Fruit fly (Drosophila melanogaster) whole organism, embryonic: ENCODE results near the gene Cdc5.

Source experiments
- BEAF-32 ChIP-seq: fragments of 200-800 bp; sonication (Bioruptor generic); optimal IDR thresholded peaks from 3 replicates; lab custom pipeline; 2017; ENCODE audit warnings: missing biosample characterization, missing genetic modification characterization, mild to moderate bottlenecking, moderate library complexity, missing genetic modification reagents
- CG1024 ChIP-seq: fragments of 200-800 bp; sonication (Bioruptor generic); IDR thresholded peaks from 2 replicates; pipeline ENCODE4 v1.3.6; 2022; ENCODE audit warnings: missing biosample characterization, missing genetic modification characterization
- CG11398 ChIP-seq: fragments of 200-800 bp; sonication (Bioruptor generic); optimal IDR thresholded peaks from 2 replicates; lab custom pipeline; 2016; ENCODE audit warnings: missing biosample characterization, missing genetic modification characterization
- CG12299 ChIP-seq: fragments of 200-800 bp; sonication (Bioruptor generic); optimal IDR thresholded peaks from 2 replicates; lab custom pipeline; 2018; ENCODE audit warnings: missing biosample characterization, mild to moderate bottlenecking, missing genetic modification characterization
- CG12391 ChIP-seq: fragments of 200-800 bp; sonication (Bioruptor generic); optimal IDR thresholded peaks from 3 replicates; lab custom pipeline; 2018; ENCODE audit warnings: missing biosample characterization, mild to moderate bottlenecking, missing genetic modification characterization, moderate library complexity
- CG12942 ChIP-seq: fragments of 200-800 bp; sonication (Bioruptor generic); optimal IDR thresholded peaks from 3 replicates; lab custom pipeline; 2016; ENCODE audit warnings: missing biosample characterization, missing genetic modification characterization
- CG14014 ChIP-seq: fragments of 200-800 bp; sonication (Bioruptor generic); IDR thresholded peaks from 2 replicates; pipeline ENCODE4 v1.3.6; 2022; ENCODE audit warnings: missing biosample characterization, missing genetic modification characterization
- CG15011 ChIP-seq: fragments of 200-800 bp; sonication (Bioruptor generic); optimal IDR thresholded peaks from 3 replicates; lab custom pipeline; 2018; ENCODE audit warnings: missing biosample characterization, mild to moderate bottlenecking, missing genetic modification characterization
- CG15696 ChIP-seq: fragments of 200-800 bp; sonication (Bioruptor generic); optimal IDR thresholded peaks from 2 replicates; lab custom pipeline; 2019; ENCODE audit warnings: missing biosample characterization, mild to moderate bottlenecking, missing genetic modification characterization, moderate library complexity
- CG18764 ChIP-seq: fragments of 200-800 bp; sonication (Bioruptor generic); optimal IDR thresholded peaks from 3 replicates; lab custom pipeline; 2016; ENCODE audit warnings: missing biosample characterization, missing genetic modification characterization
- CG2120 ChIP-seq: fragments of 200-800 bp; sonication (Bioruptor generic); optimal IDR thresholded peaks from 3 replicates; lab custom pipeline; 2016; ENCODE audit warnings: missing biosample characterization, missing genetic modification characterization
- CG2199 ChIP-seq: fragments of 200-800 bp; sonication (Bioruptor generic); IDR thresholded peaks from 3 replicates; pipeline ENCODE4 v1.3.6; 2022; ENCODE audit warnings: missing biosample characterization, missing genetic modification characterization
- CG34422 ChIP-seq: fragments of 200-800 bp; sonication (Bioruptor generic); IDR thresholded peaks from 3 replicates; pipeline ENCODE4 v1.3.6; 2022; ENCODE audit warnings: missing biosample characterization, missing genetic modification characterization
- CG3726 ChIP-seq: fragments of 200-800 bp; sonication (Bioruptor generic); IDR thresholded peaks from 3 replicates; pipeline ENCODE4, ENCODE4 v1.3.6; 2022; ENCODE audit warnings: missing biosample characterization, missing genetic modification characterization
- CG4360 ChIP-seq: fragments of 200-800 bp; sonication (Bioruptor generic); IDR thresholded peaks from 2 replicates; pipeline ENCODE4 v1.3.6; 2022; ENCODE audit warnings: missing biosample characterization, missing genetic modification characterization
- CG4424 ChIP-seq: fragments of 200-800 bp; sonication (Bioruptor generic); optimal IDR thresholded peaks from 3 replicates; lab custom pipeline; 2016; ENCODE audit warnings: missing biosample characterization, missing genetic modification characterization
- CG4820 ChIP-seq: fragments of 200-800 bp; sonication (Bioruptor generic); optimal IDR thresholded peaks from 3 replicates; lab custom pipeline; 2016; ENCODE audit warnings: missing biosample characterization, missing genetic modification characterization
- CG7987 ChIP-seq: fragments of 200-800 bp; sonication (Bioruptor generic); optimal IDR thresholded peaks from 2 replicates; lab custom pipeline; 2018; ENCODE audit warnings: missing biosample characterization, mild to moderate bottlenecking, missing genetic modification characterization, moderate library complexity
- Doc2 ChIP-seq: fragments of 200-800 bp; sonication (Bioruptor generic); IDR thresholded peaks from 2 replicates; pipeline ENCODE4 v1.3.6; 2022; ENCODE audit warnings: missing biosample characterization, missing genetic modification characterization
- Ets97D ChIP-seq: fragments of 200-800 bp; sonication (Bioruptor generic); optimal IDR thresholded peaks from 3 replicates; lab custom pipeline; 2016; ENCODE audit warnings: missing biosample characterization, missing genetic modification characterization
- Hand ChIP-seq: fragments of 200-800 bp; sonication (Bioruptor generic); optimal IDR thresholded peaks from 2 replicates; lab custom pipeline; 2017; ENCODE audit warnings: mild to moderate bottlenecking, missing biosample characterization, missing genetic modification reagents, missing genetic modification characterization
- Hmr ChIP-seq: fragments of 200-800 bp; sonication (Bioruptor generic); optimal IDR thresholded peaks from 3 replicates; lab custom pipeline; 2017; ENCODE audit warnings: mild to moderate bottlenecking, missing biosample characterization, missing genetic modification reagents, missing genetic modification characterization
- Oaz ChIP-seq: fragments of 200-800 bp; sonication (Bioruptor generic); IDR thresholded peaks from 2 replicates; pipeline ENCODE4 v1.3.6; 2022; ENCODE audit warnings: missing biosample characterization, missing genetic modification characterization
- Ssrp ChIP-seq: fragments of 200-800 bp; sonication (Bioruptor generic); optimal IDR thresholded peaks from 2 replicates; lab custom pipeline; 2018; ENCODE audit warnings: missing biosample characterization, mild to moderate bottlenecking, missing genetic modification characterization, moderate library complexity
- amos ChIP-seq: fragments of 200-800 bp; sonication (Bioruptor generic); IDR thresholded peaks from 2 replicates; pipeline ENCODE4 v1.3.6; 2022; ENCODE audit warnings: missing biosample characterization, missing genetic modification characterization; ENCODE audit not compliant: partially characterized antibody
- aop ChIP-seq: fragments of 200-800 bp; sonication (Bioruptor generic); IDR thresholded peaks from 2 replicates; pipeline ENCODE4 v1.3.6; 2022; ENCODE audit warnings: missing biosample characterization, missing genetic modification characterization
- ase ChIP-seq: fragments of 200-800 bp; sonication (Bioruptor generic); IDR thresholded peaks from 3 replicates; pipeline ENCODE4 v1.3.6; 2022; ENCODE audit warnings: missing biosample characterization, missing genetic modification characterization
- bbx ChIP-seq: fragments of 200-800 bp; sonication (Bioruptor generic); IDR thresholded peaks from 2 replicates; pipeline ENCODE4 v1.3.6; 2022; ENCODE audit warnings: missing biosample characterization, missing genetic modification characterization; ENCODE audit not compliant: partially characterized antibody
- bcd ChIP-seq: fragments of 200-800 bp; sonication (Bioruptor generic); optimal IDR thresholded peaks from 2 replicates; lab custom pipeline; 2017; ENCODE audit warnings: missing biosample characterization, mild to moderate bottlenecking, missing genetic modification characterization
- br ChIP-seq: fragments of >200 bp; optimal IDR thresholded peaks from 2 replicates; lab custom pipeline; 2017
- cad ChIP-seq: fragments of >200 bp; optimal IDR thresholded peaks from 2 replicates; lab custom pipeline; 2017; ENCODE audit warnings: missing biosample characterization, missing genetic modification characterization
- croc ChIP-seq: fragments of 200-800 bp; sonication (Bioruptor generic); conservative IDR thresholded peaks from 3 replicates; pipeline ENCODE4 v1.3.6; 2022; ENCODE audit warnings: missing biosample characterization, missing genetic modification characterization
- dpn ChIP-seq, 2 experiments: fragments of 200-800 bp; sonication (Bioruptor generic); optimal IDR thresholded peaks; 3 replicates each; lab custom pipeline; 2016; ENCODE audit warnings: missing biosample characterization in 2 of 2, missing genetic modification characterization in 2 of 2
- ems ChIP-seq: fragments of 200-800 bp; sonication (Bioruptor generic); optimal IDR thresholded peaks from 3 replicates; lab custom pipeline; 2016; ENCODE audit warnings: missing biosample characterization, missing genetic modification characterization
- hb ChIP-seq: fragments of 200-800 bp; sonication (Bioruptor generic); IDR thresholded peaks from 3 replicates; pipeline ENCODE4 v1.3.6; 2022; ENCODE audit warnings: missing biosample characterization, missing genetic modification characterization; ENCODE audit not compliant: partially characterized antibody
- hkb ChIP-seq, 2 experiments: fragments of 200-800 bp in 1 of 2; fragments of >200 bp in 1 of 2; sonication (Bioruptor generic) in 1 of 2; IDR thresholded peaks in 1 of 2; optimal IDR thresholded peaks in 1 of 2; 2 replicates each; pipeline versions ENCODE4 v1.3.6 to Lab custom; 2017 to 2022; ENCODE audit warnings: missing biosample characterization in 1 of 2, missing genetic modification characterization in 1 of 2
- inv ChIP-seq: fragments of 200-800 bp; sonication (Bioruptor generic); IDR thresholded peaks from 2 replicates; pipeline ENCODE4 v1.3.6; 2022; ENCODE audit warnings: missing biosample characterization, missing genetic modification characterization; ENCODE audit not compliant: partially characterized antibody
- lbe ChIP-seq: fragments of 200-800 bp; sonication (Bioruptor generic); optimal IDR thresholded peaks from 2 replicates; lab custom pipeline; 2016; ENCODE audit warnings: missing biosample characterization, mild to moderate bottlenecking, missing genetic modification characterization
- lilli ChIP-seq: fragments of 200-800 bp; sonication (Bioruptor generic); optimal IDR thresholded peaks from 3 replicates; lab custom pipeline; 2016; ENCODE audit warnings: missing biosample characterization, missing genetic modification characterization
- lov ChIP-seq, 2 experiments: fragments of 200-800 bp in 1 of 2; fragments of >200 bp in 1 of 2; sonication (Bioruptor generic) in 1 of 2; IDR thresholded peaks in 1 of 2; optimal IDR thresholded peaks in 1 of 2; 2 replicates in 1 of 2; 3 replicates in 1 of 2; pipeline versions ENCODE4 v1.3.6 to Lab custom; 2017 to 2022; ENCODE audit warnings: missing biosample characterization in 1 of 2, missing genetic modification characterization in 1 of 2
- mld ChIP-seq: fragments of 200-800 bp; sonication (Bioruptor generic); IDR thresholded peaks from 3 replicates; pipeline ENCODE4 v1.3.6; 2022; ENCODE audit warnings: missing biosample characterization, missing genetic modification characterization; ENCODE audit not compliant: partially characterized antibody
- psq ChIP-seq: fragments of 200-800 bp; sonication (Bioruptor generic); optimal IDR thresholded peaks from 2 replicates; lab custom pipeline; 2017; ENCODE audit warnings: missing biosample characterization, missing genetic modification characterization
- sd ChIP-seq: fragments of 200-800 bp; sonication (Bioruptor generic); optimal IDR thresholded peaks from 3 replicates; lab custom pipeline; 2018; ENCODE audit warnings: missing biosample characterization, mild to moderate bottlenecking, missing genetic modification characterization, moderate library complexity
- tna ChIP-seq: fragments of 200-800 bp; sonication (Bioruptor generic); IDR thresholded peaks from 2 replicates; pipeline ENCODE4 v1.3.6; 2022; ENCODE audit warnings: missing biosample characterization, missing genetic modification characterization; ENCODE audit not compliant: partially characterized antibody
- toy ChIP-seq: fragments of 200-800 bp; sonication (Bioruptor generic); IDR thresholded peaks from 2 replicates; pipeline ENCODE4 v1.3.6; 2022; ENCODE audit warnings: missing biosample characterization, missing genetic modification characterization
- twi ChIP-seq: fragments of 200-800 bp; optimal IDR thresholded peaks from 2 replicates; lab custom pipeline; 2019; ENCODE audit warnings: missing biosample characterization, mild to moderate bottlenecking, missing genetic modification characterization, moderate library complexity
- vnd ChIP-seq: fragments of 200-800 bp; sonication (Bioruptor generic); IDR thresholded peaks from 3 replicates; pipeline ENCODE4 v1.3.6; 2022; ENCODE audit warnings: missing biosample characterization, missing genetic modification characterization; ENCODE audit not compliant: partially characterized antibody
- vvl ChIP-seq: fragments of 200-800 bp; sonication (Bioruptor generic); IDR thresholded peaks from 2 replicates; pipeline ENCODE4 v1.3.6; 2022; ENCODE audit warnings: missing biosample characterization, missing genetic modification characterization
- wdn ChIP-seq: fragments of 200-800 bp; sonication (Bioruptor generic); IDR thresholded peaks from 2 replicates; pipeline ENCODE4 v1.3.6; 2022; ENCODE audit warnings: missing biosample characterization, missing genetic modification characterization
- wek ChIP-seq: fragments of 200-800 bp; sonication (Bioruptor generic); optimal IDR thresholded peaks from 3 replicates; lab custom pipeline; 2018; ENCODE audit warnings: missing biosample characterization, mild to moderate bottlenecking, missing genetic modification characterization, moderate library complexity
- zf30C ChIP-seq: fragments of 200-800 bp; sonication (Bioruptor generic); optimal IDR thresholded peaks from 3 replicates; lab custom pipeline; 2018; ENCODE audit warnings: missing biosample characterization, mild to moderate bottlenecking, missing genetic modification characterization

The Cdc5 gene

DNA sequence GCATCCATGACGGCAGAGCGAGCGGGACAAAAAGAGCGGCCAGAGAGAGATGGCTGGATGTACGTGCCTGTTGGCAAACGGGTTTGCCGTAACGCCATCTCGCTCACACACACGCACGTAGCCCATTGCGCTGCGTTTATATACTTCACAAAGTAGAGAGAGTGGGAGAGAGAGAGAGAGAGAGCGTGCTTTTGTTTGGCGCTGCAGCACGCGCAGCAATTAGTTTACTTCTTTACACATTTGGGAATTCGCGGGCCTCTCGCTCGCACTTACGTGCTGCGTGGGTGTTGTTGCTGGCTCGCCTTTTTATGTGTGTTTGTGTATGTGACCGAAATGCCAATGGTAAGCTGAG, 16.9 kb upstream of the Cdc5 start (continued):
- TF ChIP-seq dpn (GFP tag; optimal IDR thresholded peaks at IDR 0.05; lab: Kevin White, UChicago) (no peak), br (lab: Kevin White, UChicago) (no peak), CG18764 (GFP tag; lab: Kevin White, UChicago) (no peak), CG1024 (no peak), tna (peak; percentile 63; the same call in 1 of the 2 replicates), psq (GFP tag; lab: Kevin White, UChicago) (no peak), CG11398 (no peak), CG14014 (no peak), CG15696 (tag; lab: Kevin White, UChicago) (no peak), CG4820 (GFP tag; lab: Kevin White, UChicago) (no peak), sd (peak; percentile 96), vvl (GFP tag; lab: Robert Waterston, UW) (peak; percentile 67), Ets97D (GFP tag; lab: Kevin White, UChicago) (no peak), CG4360 (GFP tag; lab: Robert Waterston, UW) (peak; percentile 78), inv (GFP tag; lab: Robert Waterston, UW) (no peak), toy (GFP tag; lab: Robert Waterston, UW) (no peak), Oaz (GFP tag; lab: Robert Waterston, UW) (no peak), CG2199 (GFP tag; lab: Robert Waterston, UW) (no peak), CG15011 (GFP tag; lab: Kevin White, UChicago) (no peak), bcd (GFP tag; lab: Kevin White, UChicago) (no peak), wdn (no peak), cad (GFP tag; lab: Kevin White, UChicago) (peak; percentile 52), hb (GFP tag; lab: Robert Waterston, UW) (0 out of 3 replicates have a peak, but pooled peaks have one; percentile 26), CG12299 (tag; lab: Kevin White, UChicago) (no peak), ase (GFP tag; lab: Robert Waterston, UW) (no peak), aop (GFP tag; lab: Robert Waterston, UW) (no peak), Hand (GFP tag; lab: Kevin White, UChicago) (no peak), CG34422 (GFP tag; lab: Robert Waterston, UW) (no peak), CG12942 (no peak), CG2120 (GFP tag; lab: Kevin White, UChicago) (no peak), bbx (GFP tag; lab: Robert Waterston, UW) (peak; percentile 60), Hmr (no peak), twi (no peak), amos (GFP tag; lab: Robert Waterston, UW) (peak; percentile 12; the same call in 1 of the 2 replicates), hkb (optimal IDR thresholded peaks at IDR 0.05; lab: Kevin White, UChicago) (peak; percentile 38), hkb (GFP tag; IDR thresholded peaks at IDR 0.05; lab: Robert Waterston, UW) (no peak), Doc2 (GFP tag; lab: Robert Waterston, UW) (no peak), lbe (GFP tag; lab: Kevin White, UChicago) (no peak), CG12391 (tag; lab: Kevin White, UChicago) (no peak), mld (GFP tag; lab: Robert Waterston, UW) (no peak; the same call in 2 of the 3 replicates), vnd (GFP tag; lab: Robert Waterston, UW) (peak; percentile 59; the same call in 2 of the 3 replicates), wek (GFP tag; lab: Kevin White, UChicago) (no peak), Ssrp (tag; lab: Kevin White, UChicago) (no peak), ems (GFP tag; lab: Kevin White, UChicago) (no peak), croc (GFP tag; lab: Robert Waterston, UW) (no peak), zf30C (no peak), lilli (GFP tag; lab: Kevin White, UChicago) (no peak), CG4424 (GFP tag; lab: Kevin White, UChicago) (no peak), lov (optimal IDR thresholded peaks at IDR 0.05; lab: Kevin White, UChicago) (no peak), lov (GFP tag; IDR thresholded peaks at IDR 0.05; lab: Robert Waterston, UW) (no peak), CG7987 (GFP tag; lab: Kevin White, UChicago) (no peak), BEAF-32 (GFP tag; lab: Kevin White, UChicago) (no peak), CG3726 (GFP tag; lab: Robert Waterston, UW) (no peak)
